Fruit fly (Drosophila melanogaster) whole organism, adult: ENCODE measurements around the gene CG7943.
A peak's percentile ranks its signal among the peaks of the same experiment; 100 is the strongest.

Source experiments
- CG11617 ChIP-seq: fragments of 200-800 bp; sonication (Bioruptor generic); optimal IDR thresholded peaks from 2 replicates; lab custom pipeline; 2017; ENCODE audit warnings: mild to moderate bottlenecking, missing biosample characterization, missing genetic modification reagents, missing genetic modification characterization
- CG12768 ChIP-seq: fragments of 200-800 bp; sonication (Bioruptor generic); optimal IDR thresholded peaks from 2 replicates; lab custom pipeline; 2017; ENCODE audit warnings: missing biosample characterization, missing genetic modification characterization, mild to moderate bottlenecking, moderate library complexity, missing genetic modification reagents
- CG14711 ChIP-seq: fragments of 200-800 bp; sonication (Bioruptor generic); optimal IDR thresholded peaks from 2 replicates; lab custom pipeline; 2018; ENCODE audit warnings: missing biosample characterization, mild to moderate bottlenecking, missing genetic modification characterization, moderate library complexity
- CG1620 ChIP-seq: fragments of 200-800 bp; sonication (Bioruptor generic); optimal IDR thresholded peaks from 2 replicates; lab custom pipeline; 2016; ENCODE audit warnings: missing biosample characterization, missing genetic modification characterization
- CG33017 ChIP-seq: fragments of 200-800 bp; sonication (Bioruptor generic); optimal IDR thresholded peaks from 2 replicates; lab custom pipeline; 2018; ENCODE audit warnings: missing biosample characterization, mild to moderate bottlenecking, missing genetic modification characterization, moderate library complexity
- CG5204 ChIP-seq: fragments of 200-800 bp; sonication (Bioruptor generic); optimal IDR thresholded peaks from 2 replicates; lab custom pipeline; 2016; ENCODE audit warnings: missing biosample characterization, missing genetic modification characterization
- CG7045 ChIP-seq: fragments of 200-800 bp; sonication (Bioruptor generic); optimal IDR thresholded peaks from 2 replicates; lab custom pipeline; 2017; ENCODE audit warnings: missing biosample characterization, mild to moderate bottlenecking, missing genetic modification characterization
- CG7101 ChIP-seq: fragments of 200-800 bp; sonication (Bioruptor generic); optimal IDR thresholded peaks from 2 replicates; lab custom pipeline; 2018; ENCODE audit warnings: missing biosample characterization, mild to moderate bottlenecking, missing genetic modification characterization, moderate library complexity
- Clk ChIP-seq: fragments of 200-800 bp; sonication (Bioruptor generic); optimal IDR thresholded peaks from 2 replicates; lab custom pipeline; 2017; ENCODE audit warnings: missing biosample characterization, missing genetic modification characterization
- Crg-1 ChIP-seq: fragments of 200-800 bp; sonication (Bioruptor generic); optimal IDR thresholded peaks from 2 replicates; lab custom pipeline; 2016; ENCODE audit warnings: missing biosample characterization, missing genetic modification characterization
- Hr96 ChIP-seq: fragments of 200-800 bp; sonication (Bioruptor generic); optimal IDR thresholded peaks from 2 replicates; lab custom pipeline; 2016; ENCODE audit warnings: missing biosample characterization, missing genetic modification characterization
- Mnt ChIP-seq: fragments of 200-800 bp; sonication (Bioruptor generic); optimal IDR thresholded peaks from 2 replicates; lab custom pipeline; 2016; ENCODE audit warnings: missing biosample characterization, mild to moderate bottlenecking, missing genetic modification characterization
- bab1 ChIP-seq: fragments of 200-800 bp; sonication (Bioruptor generic); optimal IDR thresholded peaks from 3 replicates; lab custom pipeline; 2019; ENCODE audit warnings: missing biosample characterization, mild to moderate bottlenecking, missing genetic modification characterization, moderate library complexity
- cic ChIP-seq: fragments of 200-800 bp; sonication (Bioruptor generic); optimal IDR thresholded peaks from 2 replicates; lab custom pipeline; 2017; ENCODE audit warnings: missing biosample characterization, mild to moderate bottlenecking, missing genetic modification characterization, moderate library complexity
- cnc ChIP-seq, 2 experiments: fragments of >200 bp; optimal IDR thresholded peaks; 2 replicates each; lab custom pipeline; 2017
- kay ChIP-seq: fragments of 200-800 bp; sonication (Bioruptor generic); peaks from one replicate; lab custom pipeline; 2016; ENCODE audit warnings: missing biosample characterization, missing genetic modification characterization, borderline replicate concordance
- ovo ChIP-seq: fragments of 200-800 bp; sonication (Bioruptor generic); optimal IDR thresholded peaks from 2 replicates; lab custom pipeline; 2016; ENCODE audit warnings: missing biosample characterization, missing genetic modification characterization
- pad ChIP-seq: fragments of 200-800 bp; sonication (Bioruptor generic); optimal IDR thresholded peaks from 3 replicates; lab custom pipeline; 2017; ENCODE audit warnings: missing biosample characterization, missing genetic modification characterization, mild to moderate bottlenecking, moderate library complexity, missing genetic modification reagents
- tj ChIP-seq: fragments of 200-800 bp; sonication (Bioruptor generic); optimal IDR thresholded peaks from 3 replicates; lab custom pipeline; 2017; ENCODE audit warnings: missing biosample characterization, mild to moderate bottlenecking, missing genetic modification characterization, moderate library complexity
- toe ChIP-seq: fragments of 200-800 bp; sonication (Bioruptor generic); optimal IDR thresholded peaks from 2 replicates; lab custom pipeline; 2016; ENCODE audit warnings: missing biosample characterization, missing genetic modification characterization

The CG7943 gene

DNA sequence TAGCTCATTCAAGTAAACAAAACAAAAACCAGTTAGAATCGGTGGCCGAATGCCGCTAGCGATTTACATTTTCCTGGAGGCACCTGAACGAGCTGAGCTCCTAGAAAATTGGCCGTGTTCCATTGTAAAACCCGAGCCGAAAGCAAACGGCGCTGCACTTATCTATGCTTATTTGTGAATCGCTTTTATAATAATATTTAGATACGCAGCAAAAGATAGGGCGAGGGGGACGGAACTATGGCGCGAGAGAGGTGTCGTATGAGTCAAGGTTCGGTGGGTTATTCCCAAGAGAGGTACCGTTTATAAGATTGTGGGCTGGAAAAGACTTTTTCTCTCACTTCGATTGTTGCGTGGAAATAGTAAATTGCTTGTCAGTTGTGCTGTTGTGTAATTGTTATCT, 17.4 kb downstream of the CG7943 start:
- TF ChIP-seq bab1 (GFP tag; lab: Kevin White, UChicago) (no peak), Crg-1 (GFP tag; lab: Kevin White, UChicago) (no peak), cnc (optimal IDR thresholded peaks at IDR 0.05; lab: Kevin White, UChicago) (no peak)

DNA sequence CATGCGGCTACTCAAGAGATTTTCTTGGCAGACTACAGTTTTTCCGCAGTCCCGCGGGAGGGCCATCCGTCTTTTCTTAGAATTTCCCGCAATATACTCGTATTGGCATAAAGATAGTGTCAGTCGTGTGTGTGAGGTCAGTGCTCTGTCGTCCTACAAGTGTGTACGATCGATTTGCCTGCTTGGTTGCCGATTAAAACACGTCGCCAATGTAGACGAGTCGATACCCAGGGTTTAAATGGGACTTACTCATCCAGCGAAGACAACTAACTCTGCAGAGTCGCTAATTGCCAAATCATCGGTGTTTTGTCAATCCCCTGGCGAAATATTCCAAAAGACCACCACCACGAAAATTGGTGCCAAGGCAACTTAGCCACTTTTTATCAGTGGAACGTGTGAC, 19.7 kb downstream of the CG7943 start:
- TF ChIP-seq cnc (optimal IDR thresholded peaks at IDR 0.05; lab: Kevin White, UChicago) (no peak), pad (no peak), Hr96 (no peak), CG1620 (no peak), Mnt (GFP tag; lab: Kevin White, UChicago) (no peak), Crg-1 (GFP tag; lab: Kevin White, UChicago) (no peak), toe (GFP tag; lab: Kevin White, UChicago) (no peak), CG12768 (GFP tag; lab: Kevin White, UChicago) (no peak), CG11617 (GFP tag; lab: Kevin White, UChicago) (no peak), CG33017 (no peak), bab1 (GFP tag; lab: Kevin White, UChicago) (no peak), tj (GFP tag; lab: Kevin White, UChicago) (no peak), CG5204 (GFP tag; lab: Kevin White, UChicago) (no peak), CG7045 (GFP tag; lab: Kevin White, UChicago) (no peak)

- TF ChIP-seq bab1 (GFP tag; lab: Kevin White, UChicago) (no peak), cic (GFP tag; lab: Kevin White, UChicago) (no peak), CG33017 (no peak), CG5204 (GFP tag; lab: Kevin White, UChicago) (no peak), tj (GFP tag; lab: Kevin White, UChicago) (no peak), Mnt (GFP tag; lab: Kevin White, UChicago) (no peak), Hr96 (no peak), ovo (GFP tag; lab: Kevin White, UChicago) (no peak), Crg-1 (GFP tag; lab: Kevin White, UChicago) (no peak), toe (GFP tag; lab: Kevin White, UChicago) (no peak), pad (no peak), CG11617 (GFP tag; lab: Kevin White, UChicago) (no peak), cnc (optimal IDR thresholded peaks at IDR 0.05; lab: Kevin White, UChicago) (no peak), CG7101 (tag; lab: Kevin White, UChicago) (no peak), CG14711 (no peak), CG1620 (no peak), CG12768 (GFP tag; lab: Kevin White, UChicago) (no peak), kay (GFP tag; lab: Kevin White, UChicago) (no peak), Clk (no peak)
These were observed 23.9 kb downstream of the CG7943 start for dm6 chr3R:30070198-30070597.

DNA sequence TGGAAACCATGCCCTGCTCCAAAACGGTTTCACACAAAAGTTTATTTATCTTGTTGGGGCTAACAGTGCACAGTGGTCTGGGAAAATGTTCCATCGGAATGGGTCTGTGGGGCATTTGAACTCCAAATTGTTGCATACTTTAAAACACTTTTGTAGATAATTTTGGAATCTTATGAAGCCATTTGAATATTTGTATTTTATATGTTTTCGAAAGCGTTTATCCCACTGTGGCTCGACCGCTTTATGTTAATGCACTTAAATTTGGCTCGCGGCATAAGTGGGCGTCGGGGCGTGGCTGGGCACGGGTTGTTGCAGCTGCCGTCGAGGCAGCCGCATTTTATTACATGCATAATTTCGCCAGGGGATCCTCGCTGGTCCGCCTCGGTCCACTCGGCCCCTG, 25.6 kb downstream of the CG7943 start:
- no peak for TF ChIP-seq toe (GFP tag; lab: Kevin White, UChicago)

- TF ChIP-seq CG7045 (GFP tag; lab: Kevin White, UChicago): no peak
These were observed 29.8 kb downstream of the CG7943 start for dm6 chr3R:30076088-30076487.

DNA sequence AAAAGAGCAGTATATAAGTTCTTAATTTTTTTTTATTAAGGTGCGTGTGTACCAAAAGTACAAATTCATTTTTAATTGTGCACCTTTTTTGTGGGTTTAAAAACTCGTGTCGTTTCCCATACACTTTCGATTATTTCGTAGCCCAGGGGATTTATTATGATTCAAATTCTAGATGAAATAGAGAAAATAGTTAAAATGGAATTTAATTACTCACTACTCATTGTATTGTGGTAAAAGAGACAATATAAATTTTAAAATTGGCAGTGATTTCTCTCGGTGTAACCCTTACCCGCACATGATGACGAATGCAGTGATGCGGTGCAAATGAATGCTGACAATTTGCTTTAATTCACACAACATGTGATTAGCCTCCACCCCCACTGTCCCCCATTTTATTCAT, 36.9 kb downstream of the CG7943 start:
- TF ChIP-seq CG5204 (GFP tag; lab: Kevin White, UChicago): peak; percentile 20
- TF ChIP-seq kay (GFP tag; lab: Kevin White, UChicago): no peak
- peak; percentile 12 for TF ChIP-seq CG14711
- no peak for TF ChIP-seq toe (GFP tag; lab: Kevin White, UChicago)
- TF ChIP-seq CG7045 (GFP tag; lab: Kevin White, UChicago): peak; percentile 3
- no peak for TF ChIP-seq Clk
- no peak for TF ChIP-seq CG7101 (tag; lab: Kevin White, UChicago)
- TF ChIP-seq bab1 (GFP tag; lab: Kevin White, UChicago): no peak

DNA sequence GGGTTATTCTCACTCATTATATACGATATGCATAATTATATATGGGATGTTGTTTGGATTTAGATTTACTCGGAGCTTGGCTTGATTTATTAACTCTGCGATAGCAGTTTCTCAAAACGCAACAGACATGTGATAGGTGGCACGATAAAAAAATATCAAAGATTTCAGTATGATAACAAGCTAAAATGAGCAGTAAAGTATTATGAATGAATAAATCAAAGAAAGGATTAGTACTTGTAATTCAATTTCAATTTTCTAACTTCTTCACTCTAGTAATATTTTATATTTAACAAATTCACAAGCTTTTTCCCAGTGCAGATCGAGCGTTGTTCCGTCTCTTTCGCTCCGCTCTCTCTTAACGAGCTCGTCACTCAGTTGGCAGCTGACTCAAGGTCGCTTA, 37.9 kb downstream of the CG7943 start:
- TF ChIP-seq cic (GFP tag; lab: Kevin White, UChicago) (peak; percentile 18), Hr96 (no peak), toe (GFP tag; lab: Kevin White, UChicago) (peak; percentile 20), CG7101 (tag; lab: Kevin White, UChicago) (peak; percentile 35), CG12768 (GFP tag; lab: Kevin White, UChicago) (no peak), Mnt (GFP tag; lab: Kevin White, UChicago) (no peak), pad (no peak), CG11617 (GFP tag; lab: Kevin White, UChicago) (peak; percentile 32), CG14711 (no peak), CG5204 (GFP tag; lab: Kevin White, UChicago) (peak; percentile 66), kay (GFP tag; lab: Kevin White, UChicago) (peak; percentile 64), CG1620 (no peak), ovo (GFP tag; lab: Kevin White, UChicago) (no peak), CG7045 (GFP tag; lab: Kevin White, UChicago) (peak; percentile 56), tj (GFP tag; lab: Kevin White, UChicago) (no peak)
